Fruit fly (Drosophila melanogaster) whole organism, embryonic: ENCODE data around the gene Ir7g.

Experiments used
- B-H2 ChIP-seq: fragments of 200-800 bp; sonication (Bioruptor generic); optimal IDR thresholded peaks from 2 replicates; lab custom pipeline; 2018; ENCODE audit warnings: missing biosample characterization, mild to moderate bottlenecking, missing genetic modification characterization
- CG10959 ChIP-seq: fragments of 200-800 bp; sonication (Bioruptor generic); IDR thresholded peaks from 2 replicates; pipeline ENCODE4 v1.3.6; 2022; ENCODE audit warnings: missing biosample characterization, missing genetic modification characterization
- CG10979 ChIP-seq: fragments of 200-800 bp; sonication (Bioruptor generic); optimal IDR thresholded peaks from 2 replicates; lab custom pipeline; 2018; ENCODE audit warnings: missing biosample characterization, mild to moderate bottlenecking, missing genetic modification characterization, moderate library complexity
- CG11456 ChIP-seq: fragments of 200-800 bp; sonication (Bioruptor generic); IDR thresholded peaks from 3 replicates; pipeline ENCODE4 v1.3.6; 2022; ENCODE audit warnings: missing biosample characterization, missing genetic modification characterization
- CG11695 ChIP-seq: fragments of 200-800 bp; sonication (Bioruptor generic); IDR thresholded peaks from 3 replicates; pipeline ENCODE4 v1.3.6; 2022; ENCODE audit warnings: missing biosample characterization, missing genetic modification characterization
- CG14441 ChIP-seq: fragments of 200-800 bp; sonication (Bioruptor generic); IDR thresholded peaks from 2 replicates; pipeline ENCODE4 v1.3.6; 2022; ENCODE audit warnings: missing biosample characterization, missing genetic modification characterization
- CG1529 ChIP-seq: fragments of 200-800 bp; sonication (Bioruptor generic); optimal IDR thresholded peaks from 3 replicates; lab custom pipeline; 2018; ENCODE audit warnings: missing biosample characterization, missing genetic modification characterization
- CG15601 ChIP-seq: fragments of 200-800 bp; sonication (Bioruptor generic); optimal IDR thresholded peaks from 3 replicates; lab custom pipeline; 2019; ENCODE audit warnings: missing biosample characterization, mild to moderate bottlenecking, missing genetic modification characterization, moderate library complexity
- CG16779 ChIP-seq: fragments of 200-800 bp; sonication (Bioruptor generic); IDR thresholded peaks from 2 replicates; pipeline ENCODE4 v1.3.6; 2022; ENCODE audit warnings: missing biosample characterization, missing genetic modification characterization
- CG17612 ChIP-seq: fragments of 200-800 bp; sonication (Bioruptor generic); IDR thresholded peaks from 2 replicates; pipeline ENCODE4 v1.3.6; 2022; ENCODE audit warnings: missing biosample characterization, missing genetic modification characterization
- CG17912 ChIP-seq: fragments of 200-800 bp; sonication (Bioruptor generic); optimal IDR thresholded peaks from 2 replicates; lab custom pipeline; 2018; ENCODE audit warnings: missing biosample characterization, mild to moderate bottlenecking, missing genetic modification characterization
- CG2120 ChIP-seq: fragments of 200-800 bp; sonication (Bioruptor generic); optimal IDR thresholded peaks from 3 replicates; lab custom pipeline; 2016; ENCODE audit warnings: missing biosample characterization, missing genetic modification characterization
- CG2678 ChIP-seq: fragments of 200-800 bp; sonication (Bioruptor generic); optimal IDR thresholded peaks from 3 replicates; lab custom pipeline; 2019; ENCODE audit warnings: missing biosample characterization, mild to moderate bottlenecking, missing genetic modification characterization, moderate library complexity
- CG2889 ChIP-seq: fragments of 200-800 bp; sonication (Bioruptor generic); IDR thresholded peaks from 3 replicates; pipeline ENCODE4 v1.3.6; 2022; ENCODE audit warnings: missing biosample characterization, missing genetic modification characterization
- CG30403 ChIP-seq: fragments of 200-800 bp; sonication (Bioruptor generic); optimal IDR thresholded peaks from 3 replicates; lab custom pipeline; 2016; ENCODE audit warnings: missing biosample characterization, missing genetic modification characterization
- CG6683 ChIP-seq: fragments of 200-800 bp; sonication (Bioruptor generic); optimal IDR thresholded peaks from 2 replicates; lab custom pipeline; 2017; ENCODE audit warnings: missing biosample characterization, mild to moderate bottlenecking, missing genetic modification characterization, missing genetic modification reagents
- CG6765 ChIP-seq: fragments of 200-800 bp; sonication (Bioruptor generic); optimal IDR thresholded peaks from 3 replicates; lab custom pipeline; 2017; ENCODE audit warnings: missing biosample characterization, mild to moderate bottlenecking, missing genetic modification characterization
- CG7987 ChIP-seq: fragments of 200-800 bp; sonication (Bioruptor generic); optimal IDR thresholded peaks from 2 replicates; lab custom pipeline; 2018; ENCODE audit warnings: missing biosample characterization, mild to moderate bottlenecking, missing genetic modification characterization, moderate library complexity
- CG9437 ChIP-seq: fragments of 200-800 bp; sonication (Bioruptor generic); optimal IDR thresholded peaks from 2 replicates; lab custom pipeline; 2018; ENCODE audit warnings: missing biosample characterization, mild to moderate bottlenecking, missing genetic modification characterization
- CkIIα-i1 ChIP-seq: fragments of 200-800 bp; sonication (Bioruptor generic); IDR thresholded peaks from 2 replicates; pipeline ENCODE4 v1.3.6; 2022; ENCODE audit warnings: missing biosample characterization, missing genetic modification characterization
- Dek ChIP-seq: fragments of 200-800 bp; sonication (Bioruptor generic); optimal IDR thresholded peaks from 3 replicates; lab custom pipeline; 2019; ENCODE audit warnings: missing biosample characterization, mild to moderate bottlenecking, missing genetic modification characterization, moderate library complexity
- Dp ChIP-seq: fragments of 200-800 bp; sonication (Bioruptor generic); optimal IDR thresholded peaks from 2 replicates; lab custom pipeline; 2018; ENCODE audit warnings: missing biosample characterization, mild to moderate bottlenecking, missing genetic modification characterization, moderate library complexity
- Fer2 ChIP-seq: fragments of 200-800 bp; sonication (Bioruptor generic); optimal IDR thresholded peaks from 2 replicates; lab custom pipeline; 2018; ENCODE audit warnings: missing biosample characterization, mild to moderate bottlenecking, missing genetic modification characterization, moderate library complexity
- Gsc ChIP-seq: fragments of 200-800 bp; sonication (Bioruptor generic); IDR thresholded peaks from 2 replicates; pipeline ENCODE4 v1.3.6; 2022; ENCODE audit warnings: missing biosample characterization, missing genetic modification characterization
- Hey ChIP-seq: fragments of 200-800 bp; sonication (Bioruptor generic); optimal IDR thresholded peaks from 3 replicates; lab custom pipeline; 2018; ENCODE audit warnings: missing biosample characterization, mild to moderate bottlenecking, missing genetic modification characterization
- Hr78 ChIP-seq, 2 experiments: fragments of 200-800 bp in 1 of 2; fragments of >200 bp in 1 of 2; sonication (Bioruptor generic) in 1 of 2; optimal IDR thresholded peaks; 2 replicates each; lab custom pipeline; 2017 to 2019; ENCODE audit warnings: missing biosample characterization in 2 of 2, missing genetic modification characterization in 2 of 2, mild to moderate bottlenecking in 1 of 2, moderate library complexity in 1 of 2
- Mad ChIP-seq: fragments of 200-800 bp; sonication (Bioruptor generic); optimal IDR thresholded peaks from 2 replicates; lab custom pipeline; 2016; ENCODE audit warnings: missing biosample characterization, missing genetic modification characterization
- NfI ChIP-seq: fragments of 200-800 bp; sonication (Bioruptor generic); optimal IDR thresholded peaks from 3 replicates; lab custom pipeline; 2018; ENCODE audit warnings: missing biosample characterization, mild to moderate bottlenecking, missing genetic modification characterization, moderate library complexity
- Oaz ChIP-seq: fragments of 200-800 bp; sonication (Bioruptor generic); IDR thresholded peaks from 2 replicates; pipeline ENCODE4 v1.3.6; 2022; ENCODE audit warnings: missing biosample characterization, missing genetic modification characterization
- Pdp1 ChIP-seq, 2 experiments: fragments of 200-800 bp; sonication (Bioruptor generic); optimal IDR thresholded peaks; 3 replicates each; lab custom pipeline; 2016; ENCODE audit warnings: missing biosample characterization in 2 of 2, missing genetic modification characterization in 2 of 2, mild to moderate bottlenecking in 1 of 2, moderate library complexity in 1 of 2
- Rfx ChIP-seq: fragments of 200-800 bp; sonication (Bioruptor generic); IDR thresholded peaks from 2 replicates; pipeline ENCODE4 v1.3.6; 2022; ENCODE audit warnings: missing biosample characterization, missing genetic modification characterization
- Tbp ChIP-seq: fragments of >200 bp; optimal IDR thresholded peaks from 2 replicates; lab custom pipeline; 2018; ENCODE audit warnings: missing biosample characterization, missing genetic modification characterization
- YL-1 ChIP-seq: fragments of 200-800 bp; sonication (Bioruptor generic); optimal IDR thresholded peaks from 3 replicates; lab custom pipeline; 2017; ENCODE audit warnings: missing biosample characterization, mild to moderate bottlenecking, missing genetic modification characterization
- chm ChIP-seq: fragments of 200-800 bp; sonication (Bioruptor generic); IDR thresholded peaks from 2 replicates; pipeline ENCODE4 v1.3.6; 2022; ENCODE audit warnings: missing biosample characterization, missing genetic modification characterization
- corto ChIP-seq: fragments of 200-800 bp; sonication (Bioruptor generic); optimal IDR thresholded peaks from 2 replicates; lab custom pipeline; 2016; ENCODE audit warnings: missing biosample characterization, mild to moderate bottlenecking, missing genetic modification characterization, moderate library complexity
- crol ChIP-seq: fragments of 200-800 bp; sonication (Bioruptor generic); IDR thresholded peaks from 2 replicates; pipeline ENCODE4 v1.3.6; 2022; ENCODE audit warnings: missing biosample characterization, missing genetic modification characterization
- dati ChIP-seq: fragments of 200-800 bp; sonication (Bioruptor generic); IDR thresholded peaks from 2 replicates; pipeline ENCODE4 v1.3.6; 2022; ENCODE audit warnings: missing biosample characterization, missing genetic modification characterization
- dm ChIP-seq: fragments of 200-800 bp; sonication (Bioruptor generic); optimal IDR thresholded peaks from 3 replicates; lab custom pipeline; 2016; ENCODE audit warnings: missing biosample characterization, missing genetic modification characterization
- dmrt99B ChIP-seq: fragments of 200-800 bp; sonication (Bioruptor generic); optimal IDR thresholded peaks from 2 replicates; lab custom pipeline; 2018; ENCODE audit warnings: missing biosample characterization, mild to moderate bottlenecking, missing genetic modification characterization, moderate library complexity
- gro ChIP-seq: fragments of 200-800 bp; sonication (Bioruptor generic); optimal IDR thresholded peaks from 2 replicates; lab custom pipeline; 2016; ENCODE audit warnings: missing biosample characterization, missing genetic modification characterization
- hth ChIP-seq: fragments of >200 bp; optimal IDR thresholded peaks from 2 replicates; lab custom pipeline; 2017; ENCODE audit warnings: inconsistent platforms
- luna ChIP-seq: fragments of 200-800 bp; sonication (Bioruptor generic); optimal IDR thresholded peaks from 2 replicates; lab custom pipeline; 2016; ENCODE audit warnings: missing biosample characterization, missing genetic modification characterization
- mirr ChIP-seq: fragments of 200-800 bp; sonication (Bioruptor generic); optimal IDR thresholded peaks from 3 replicates; lab custom pipeline; 2018; ENCODE audit warnings: missing biosample characterization, mild to moderate bottlenecking, missing genetic modification characterization
- onecut ChIP-seq: fragments of 200-800 bp; sonication (Bioruptor generic); IDR thresholded peaks from 2 replicates; pipeline ENCODE4 v1.3.6; 2022; ENCODE audit warnings: missing biosample characterization, missing genetic modification characterization
- ranshi ChIP-seq: fragments of 200-800 bp; sonication (Bioruptor generic); IDR thresholded peaks from 2 replicates; pipeline ENCODE4 v1.3.6; 2022; ENCODE audit warnings: missing biosample characterization, missing genetic modification characterization
- schlank ChIP-seq: fragments of 200-800 bp; sonication (Bioruptor generic); optimal IDR thresholded peaks from 2 replicates; lab custom pipeline; 2018; ENCODE audit warnings: missing biosample characterization, mild to moderate bottlenecking, missing genetic modification characterization
- ssp ChIP-seq: fragments of 200-800 bp; sonication (Bioruptor generic); IDR thresholded peaks from 2 replicates; pipeline ENCODE4 v1.3.6; 2022; ENCODE audit warnings: missing biosample characterization, missing genetic modification characterization
- trem ChIP-seq: fragments of 200-800 bp; optimal IDR thresholded peaks from 3 replicates; lab custom pipeline; 2019; ENCODE audit warnings: missing biosample characterization, mild to moderate bottlenecking, missing genetic modification characterization, moderate library complexity
- twi ChIP-seq: fragments of 200-800 bp; optimal IDR thresholded peaks from 2 replicates; lab custom pipeline; 2019; ENCODE audit warnings: missing biosample characterization, mild to moderate bottlenecking, missing genetic modification characterization, moderate library complexity

Ir7g gene

dm6 chrX:7901153-7902038 is 16.9 kb downstream of the Ir7g start, which contains the start of the genes RpS6 and bys (continued):
- TF ChIP-seq CG15601 (peak; percentile 10), crol (GFP tag; lab: Robert Waterston, UW) (no peak), CG16779 (peak; percentile 65), CG6765 (GFP tag; lab: Kevin White, UChicago) (peak; percentile 75), NfI (peak; percentile 72), CG1529 (GFP tag; lab: Kevin White, UChicago) (no peak), Tbp (GFP tag; lab: Kevin White, UChicago) (no peak), Hr78 (GFP tag; optimal IDR thresholded peaks at IDR 0.05; lab: Kevin White, UChicago) (no peak), CG14441 (GFP tag; lab: Robert Waterston, UW) (peak; percentile 58), ssp (GFP tag; lab: Robert Waterston, UW) (0 out of 2 replicates have a peak, but pooled peaks have one; percentile 19), CG10979 (tag; lab: Kevin White, UChicago) (peak; percentile 2), corto (GFP tag; lab: Kevin White, UChicago) (no peak), CG11456 (GFP tag; lab: Robert Waterston, UW) (peak; percentile 81), trem (tag; lab: Kevin White, UChicago) (no peak), Pdp1 (GFP tag; optimal IDR thresholded peaks at IDR 0.05; lab: Kevin White, UChicago) (peak; percentile 15 to 42), Hey (tag; lab: Kevin White, UChicago) (no peak), CG17612 (GFP tag; lab: Robert Waterston, UW) (no peak), Rfx (GFP tag; lab: Robert Waterston, UW) (peak; percentile 79), chm (GFP tag; lab: Robert Waterston, UW) (peak; percentile 65), CG7987 (GFP tag; lab: Kevin White, UChicago) (peak; percentile 76), dmrt99B (tag; lab: Kevin White, UChicago) (peak; percentile 19), Mad (GFP tag; lab: Kevin White, UChicago) (peak; percentile 10), CG2889 (GFP tag; lab: Robert Waterston, UW) (0 out of 3 replicates have a peak, but pooled peaks have one; percentile 38), twi (no peak), CG30403 (GFP tag; lab: Kevin White, UChicago) (peak; percentile 68), onecut (GFP tag; lab: Robert Waterston, UW) (peak; percentile 75), Gsc (GFP tag; lab: Robert Waterston, UW) (no peak), YL-1 (GFP tag; lab: Kevin White, UChicago) (peak; percentile 63), CG2678 (tag; lab: Kevin White, UChicago) (peak; percentile 35), Oaz (GFP tag; lab: Robert Waterston, UW) (peak; percentile 15; the same call in 1 of the 2 replicates), CkIIα-i1 (GFP tag; lab: Robert Waterston, UW) (no peak), CG10959 (no peak), Dek (tag; lab: Kevin White, UChicago) (no peak), ranshi (GFP tag; lab: Robert Waterston, UW) (peak; percentile 39), CG2120 (GFP tag; lab: Kevin White, UChicago) (peak; percentile 62), CG6683 (no peak), dati (GFP tag; lab: Robert Waterston, UW) (0 out of 2 replicates have a peak, but pooled peaks have one; percentile 4), B-H2 (GFP tag; lab: Kevin White, UChicago) (peak; percentile 40), Dp (peak; percentile 19), luna (GFP tag; lab: Kevin White, UChicago) (no peak), mirr (GFP tag; lab: Kevin White, UChicago) (peak; percentile 31), CG11695 (GFP tag; lab: Robert Waterston, UW) (0 out of 3 replicates have a peak, but pooled peaks have one; percentile 31), Fer2 (tag; lab: Kevin White, UChicago) (no peak), gro (GFP tag; lab: Kevin White, UChicago) (peak; percentile 62), dm (GFP tag; lab: Kevin White, UChicago) (peak; percentile 92), CG9437 (GFP tag; lab: Kevin White, UChicago) (peak; percentile 63), CG17912 (peak; percentile 59), hth (lab: Kevin White, UChicago) (no peak), schlank (tag; lab: Kevin White, UChicago) (peak; percentile 64)
